Worm (Caenorhabditis elegans) whole organism, late embryonic: ENCODE data around the gene F13E9.19.

Experiments used
- pha-4 ChIP-seq: fragments of 150-350 bp; optimal IDR thresholded peaks from 2 replicates; lab custom pipeline; 2018; ENCODE audit warnings: missing biosample characterization, missing genetic modification reagents, missing genetic modification characterization
- ttx-3 ChIP-seq: sonication (generic microtip); optimal IDR thresholded peaks from 2 replicates; lab custom pipeline; 2016; ENCODE audit warnings: missing genetic modification reagents, missing genetic modification characterization, missing compliant biosample characterization

ce11 chrIV:10894255-10894654, 5.0 kb upstream of the F13E9.19 start, which contains the start of gene srlf-14:
- no peak for TF ChIP-seq pha-4
- TF ChIP-seq ttx-3 (tag; lab: Kevin White, UChicago) = no peak
